Fruit fly (Drosophila melanogaster): Measurements from ENCODE around the gene CG8915.

Gene CG8915

DNA sequence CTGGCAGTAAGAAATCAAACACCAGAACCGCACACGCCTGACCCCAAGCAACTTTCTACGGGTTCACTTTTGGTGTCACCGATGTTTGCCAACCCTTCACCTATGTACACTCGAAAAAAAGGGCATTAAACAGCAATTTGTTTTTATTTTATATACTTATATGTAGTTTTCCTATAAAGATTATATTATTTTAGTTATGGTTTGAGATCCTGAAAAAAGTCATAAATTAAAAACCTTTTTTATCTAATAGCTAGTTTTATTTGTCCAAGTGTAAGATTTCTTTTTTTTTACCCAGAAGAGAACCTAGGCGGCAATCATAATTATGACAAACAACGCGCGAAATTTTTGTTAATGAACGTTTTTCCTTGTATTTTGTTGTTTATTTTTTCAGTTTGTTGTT, 48.6 kb upstream of the CG8915 start (continued):
- 0 out of 2 replicates have a peak, but pooled peaks have one; percentile 26 for TF ChIP-seq CG5953 (GFP tag; IDR thresholded peaks at IDR 0.05)
- no peak for TF ChIP-seq Usf (GFP tag; optimal IDR thresholded peaks at IDR 0.05)
- peak; percentile 64 for TF ChIP-seq Ada2b (GFP tag; IDR thresholded peaks at IDR 0.05)
- TF ChIP-seq CG11456 (GFP tag; IDR thresholded peaks at IDR 0.05): no peak
- peak; percentile 50 for TF ChIP-seq tap (tag; optimal IDR thresholded peaks at IDR 0.05)
- TF ChIP-seq CG15601 (tag; optimal IDR thresholded peaks at IDR 0.05): peak; percentile 24
- TF ChIP-seq MBD-R2 (GFP tag; IDR thresholded peaks at IDR 0.05): no peak
- peak; percentile 20; the same call in 1 of the 3 replicates for TF ChIP-seq CG14050 (GFP tag; IDR thresholded peaks at IDR 0.05)
- TF ChIP-seq BEAF-32 (GFP tag; optimal IDR thresholded peaks at IDR 0.05): no peak
- TF ChIP-seq CG14710 (tag; optimal IDR thresholded peaks at IDR 0.05): peak; percentile 48
- TF ChIP-seq az2 (GFP tag; optimal IDR thresholded peaks at IDR 0.05): peak; percentile 26
- no peak for TF ChIP-seq CG5180 (GFP tag; optimal IDR thresholded peaks at IDR 0.05)
- no peak for TF ChIP-seq pan (optimal IDR thresholded peaks at IDR 0.05)
- TF ChIP-seq pan (GFP tag; optimal IDR thresholded peaks at IDR 0.05 in 1 of 2, IDR thresholded peaks at IDR 0.05 in 1 of 2): peak in 1 of 2 experiments; percentile 59
- peak; percentile 58; the same call in 2 of the 3 replicates for TF ChIP-seq CG11695 (GFP tag; IDR thresholded peaks at IDR 0.05)
- TF ChIP-seq HmgD (GFP tag; optimal IDR thresholded peaks at IDR 0.05): no peak
- TF ChIP-seq Dll (GFP tag; IDR thresholded peaks at IDR 0.05; ENCODE audit: partially characterized antibody): no peak
- TF ChIP-seq CG5245 (GFP tag; optimal IDR thresholded peaks at IDR 0.05): no peak
- no peak for TF ChIP-seq CG30431 (GFP tag; optimal IDR thresholded peaks at IDR 0.05)
- TF ChIP-seq ttk (GFP tag; IDR thresholded peaks at IDR 0.05): no peak
- TF ChIP-seq ro (GFP tag; IDR thresholded peaks at IDR 0.05): no peak
- no peak for TF ChIP-seq Vsx1 (GFP tag; optimal IDR thresholded peaks at IDR 0.05)
- no peak for TF ChIP-seq Jarid2 (GFP tag; optimal IDR thresholded peaks at IDR 0.05)
- no peak for TF ChIP-seq Sry-δ (GFP tag; optimal IDR thresholded peaks at IDR 0.05)
- peak; percentile 6 for TF ChIP-seq CG12659 (GFP tag; optimal IDR thresholded peaks at IDR 0.05)
- no peak for TF ChIP-seq exex (tag; optimal IDR thresholded peaks at IDR 0.05)
- peak; percentile 32; the same call in 1 of the 3 replicates for TF ChIP-seq CG7357 (GFP tag; IDR thresholded peaks at IDR 0.05)
- TF ChIP-seq kay (GFP tag; optimal IDR thresholded peaks at IDR 0.05): no peak
- TF ChIP-seq Nf-YA (GFP tag; IDR thresholded peaks at IDR 0.05): 0 out of 2 replicates have a peak, but pooled peaks have one; percentile 28
- peak in 1 of 3 experiments; percentile 10 for TF ChIP-seq lola (GFP tag; optimal IDR thresholded peaks at IDR 0.05)
- TF ChIP-seq Doc3 (GFP tag; IDR thresholded peaks at IDR 0.05; ENCODE audit: partially characterized antibody): no peak
- TF ChIP-seq wor (GFP tag; IDR thresholded peaks at IDR 0.05): 0 out of 2 replicates have a peak, but pooled peaks have one; percentile 17
- TF ChIP-seq E2f2 (GFP tag; IDR thresholded peaks at IDR 0.05): no peak
- TF ChIP-seq CG12299 (tag; optimal IDR thresholded peaks at IDR 0.05): no peak
- no peak for TF ChIP-seq sug (tag; optimal IDR thresholded peaks at IDR 0.05)
- peak; percentile 57 for TF ChIP-seq PHDP (tag; optimal IDR thresholded peaks at IDR 0.05)
- no peak for TF ChIP-seq vnd (GFP tag; IDR thresholded peaks at IDR 0.05; ENCODE audit: partially characterized antibody)
- no peak for TF ChIP-seq ase (GFP tag; IDR thresholded peaks at IDR 0.05)
- TF ChIP-seq Six4 (GFP tag; optimal IDR thresholded peaks at IDR 0.05): no peak
- peak in 1 of 2 experiments; percentile 17 for TF ChIP-seq Eip74EF (GFP tag; optimal IDR thresholded peaks at IDR 0.05)
- 0 out of 3 replicates have a peak, but pooled peaks have one; percentile 46 for TF ChIP-seq H15 (GFP tag; IDR thresholded peaks at IDR 0.05)
- no peak for TF ChIP-seq hkb (optimal IDR thresholded peaks at IDR 0.05)
- TF ChIP-seq hkb (GFP tag; IDR thresholded peaks at IDR 0.05): no peak
- TF ChIP-seq otp (GFP tag; IDR thresholded peaks at IDR 0.05): 0 out of 3 replicates have a peak, but pooled peaks have one; percentile 41
- TF ChIP-seq pros (GFP tag; optimal IDR thresholded peaks at IDR 0.05): no peak
- no peak for TF ChIP-seq hth (optimal IDR thresholded peaks at IDR 0.05)
- TF ChIP-seq cad (GFP tag; optimal IDR thresholded peaks at IDR 0.05): no peak
- peak; percentile 71 for TF ChIP-seq dysf (GFP tag; IDR thresholded peaks at IDR 0.05)
- peak; percentile 52 for TF ChIP-seq CG10979 (tag; optimal IDR thresholded peaks at IDR 0.05)
- TF ChIP-seq CG11398 (GFP tag; optimal IDR thresholded peaks at IDR 0.05): no peak
- TF ChIP-seq CG4424 (GFP tag; optimal IDR thresholded peaks at IDR 0.05): peak; percentile 39
